Fruit fly (Drosophila melanogaster): Measurements from ENCODE around the gene CG43091.

CG43091 gene

dm6 chr3R:22745432-22745831 lies 23.1 kb downstream of the CG43091 start, which contains the start of the genes vret and HP1c (continued):
- TF ChIP-seq dati (GFP tag; IDR thresholded peaks at IDR 0.05) (no peak), Bteb2 (GFP tag; optimal IDR thresholded peaks at IDR 0.05) (no peak), CG7839 (tag; optimal IDR thresholded peaks at IDR 0.05) (no peak), bowl (GFP tag; IDR thresholded peaks at IDR 0.05) (no peak), danr (GFP tag; IDR thresholded peaks at IDR 0.05) (no peak), CG2712 (tag; optimal IDR thresholded peaks at IDR 0.05) (no peak), stwl (tag; optimal IDR thresholded peaks at IDR 0.05) (peak; percentile 69), D19A (tag; optimal IDR thresholded peaks at IDR 0.05) (no peak), CG16813 (GFP tag; IDR thresholded peaks at IDR 0.05; ENCODE audit: partially characterized antibody) (no peak), YL-1 (GFP tag; optimal IDR thresholded peaks at IDR 0.05) (peak; percentile 10), CG11093 (GFP tag; IDR thresholded peaks at IDR 0.05) (no peak), Scr (GFP tag; IDR thresholded peaks at IDR 0.05; ENCODE audit: partially characterized antibody) (peak; percentile 38; the same call in 1 of the 2 replicates), CG9876 (GFP tag; optimal IDR thresholded peaks at IDR 0.05) (no peak), her (GFP tag; optimal IDR thresholded peaks at IDR 0.05) (no peak), CHES-1-like (GFP tag; optimal IDR thresholded peaks at IDR 0.05) (peak; percentile 5), CG3163 (GFP tag; optimal IDR thresholded peaks at IDR 0.05) (no peak), NC2β (GFP tag; optimal IDR thresholded peaks at IDR 0.05) (no peak), Sox102F (GFP tag; optimal IDR thresholded peaks at IDR 0.05) (no peak), kah (GFP tag; optimal IDR thresholded peaks at IDR 0.05) (no peak), CG2120 (GFP tag; optimal IDR thresholded peaks at IDR 0.05) (no peak), Fer3 (tag; optimal IDR thresholded peaks at IDR 0.05) (no peak), CG17186 (GFP tag; optimal IDR thresholded peaks at IDR 0.05) (peak; percentile 50), Ada2b (GFP tag; IDR thresholded peaks at IDR 0.05) (no peak), CG17359 (tag; optimal IDR thresholded peaks at IDR 0.05) (no peak), Eip74EF (GFP tag; optimal IDR thresholded peaks at IDR 0.05) (no peak), pnt (GFP tag; optimal IDR thresholded peaks at IDR 0.05) (no peak), Drgx (GFP tag; IDR thresholded peaks at IDR 0.05) (no peak), CG3281 (GFP tag; optimal IDR thresholded peaks at IDR 0.05) (no peak), CG5180 (GFP tag; optimal IDR thresholded peaks at IDR 0.05) (no peak), bbx (GFP tag; IDR thresholded peaks at IDR 0.05; ENCODE audit: partially characterized antibody) (no peak), E2f2 (GFP tag; IDR thresholded peaks at IDR 0.05) (peak; percentile 90), bigmax (GFP tag; optimal IDR thresholded peaks at IDR 0.05) (no peak), CG4820 (GFP tag; optimal IDR thresholded peaks at IDR 0.05) (no peak), CG7556 (GFP tag; optimal IDR thresholded peaks at IDR 0.05) (no peak), Hr39 (optimal IDR thresholded peaks at IDR 0.05) (no peak), CG4360 (GFP tag; IDR thresholded peaks at IDR 0.05) (no peak), Asciz (GFP tag; optimal IDR thresholded peaks at IDR 0.05) (no peak), sc (optimal IDR thresholded peaks at IDR 0.05) (no peak), sc (GFP tag; optimal IDR thresholded peaks at IDR 0.05) (no peak), CG1832 (GFP tag; optimal IDR thresholded peaks at IDR 0.05) (no peak), CG7786 (GFP tag; optimal IDR thresholded peaks at IDR 0.05) (no peak), CG1792 (GFP tag; optimal IDR thresholded peaks at IDR 0.05) (no peak), ato (GFP tag; IDR thresholded peaks at IDR 0.05; ENCODE audit: partially characterized antibody) (no peak), CG2116 (GFP tag; optimal IDR thresholded peaks at IDR 0.05) (peak; percentile 43), row (GFP tag; IDR thresholded peaks at IDR 0.05) (no peak), amos (GFP tag; IDR thresholded peaks at IDR 0.05; ENCODE audit: partially characterized antibody) (peak; percentile 33; the same call in 1 of the 2 replicates), CoRest (tag; optimal IDR thresholded peaks at IDR 0.05) (no peak), CG7357 (GFP tag; IDR thresholded peaks at IDR 0.05) (no peak), disco-r (GFP tag; optimal IDR thresholded peaks at IDR 0.05) (no peak), Oaz (GFP tag; IDR thresholded peaks at IDR 0.05) (no peak), sr (GFP tag; IDR thresholded peaks at IDR 0.05) (no peak), dimm (GFP tag; IDR thresholded peaks at IDR 0.05) (no peak)

Data from whole organism, embryonic.